Fruit fly (Drosophila melanogaster) whole organism, embryonic: ENCODE data around the gene 7B2.

Experiments
- CG10565 ChIP-seq: fragments of 200-800 bp; sonication (Bioruptor generic); optimal IDR thresholded peaks from 3 replicates; lab custom pipeline; 2016; ENCODE audit warnings: missing biosample characterization, mild to moderate bottlenecking, missing genetic modification characterization
- CG15601 ChIP-seq: fragments of 200-800 bp; sonication (Bioruptor generic); optimal IDR thresholded peaks from 3 replicates; lab custom pipeline; 2019; ENCODE audit warnings: missing biosample characterization, mild to moderate bottlenecking, missing genetic modification characterization, moderate library complexity
- CG17361 ChIP-seq: fragments of 200-800 bp; sonication (Bioruptor generic); IDR thresholded peaks from 3 replicates; pipeline ENCODE4 v1.3.6; 2022; ENCODE audit warnings: missing biosample characterization, missing genetic modification characterization
- CG31224 ChIP-seq: fragments of 200-800 bp; sonication (Bioruptor generic); IDR thresholded peaks from 2 replicates; pipeline ENCODE4 v1.3.6; 2022; ENCODE audit warnings: missing biosample characterization, missing genetic modification characterization
- CG7839 ChIP-seq: fragments of 200-800 bp; sonication (Bioruptor generic); optimal IDR thresholded peaks from 3 replicates; lab custom pipeline; 2018; ENCODE audit warnings: missing biosample characterization, mild to moderate bottlenecking, missing genetic modification characterization, moderate library complexity
- Sin3A ChIP-seq: fragments of >200 bp; optimal IDR thresholded peaks from 2 replicates; lab custom pipeline; 2018
- insv ChIP-seq, 2 experiments: fragments of 200-800 bp; sonication (Bioruptor generic); optimal IDR thresholded peaks; 3 replicates each; lab custom pipeline; 2016 to 2018; ENCODE audit warnings: missing biosample characterization in 2 of 2, missing genetic modification characterization in 2 of 2
- pan ChIP-seq, 4 experiments: fragments of >200 bp in 3 of 4; fragments of 200-800 bp in 1 of 4; sonication (Bioruptor generic) in 1 of 4; optimal IDR thresholded peaks in 3 of 4; IDR thresholded peaks in 1 of 4; 2 replicates each; pipeline versions ENCODE4 v1.3.6 to Lab custom; 2017 to 2022; ENCODE audit warnings: missing biosample characterization in 2 of 4, missing genetic modification characterization in 2 of 4, mixed read lengths in 1 of 4

- TF ChIP-seq CG31224 (GFP tag; lab: Robert Waterston, UW) = no peak
- TF ChIP-seq Sin3A (lab: Kevin White, UChicago) = no peak
- no peak for TF ChIP-seq pan (optimal IDR thresholded peaks at IDR 0.05; lab: Kevin White, UChicago)
- no peak for TF ChIP-seq pan (GFP tag; optimal IDR thresholded peaks at IDR 0.05 in 1 of 2, IDR thresholded peaks at IDR 0.05 in 1 of 2)
- TF ChIP-seq CG17361 (GFP tag; lab: Robert Waterston, UW) = no peak
- no peak for TF ChIP-seq insv (GFP tag; optimal IDR thresholded peaks at IDR 0.05; lab: Kevin White, UChicago)
- no peak for TF ChIP-seq CG7839
- TF ChIP-seq CG10565 (GFP tag; lab: Kevin White, UChicago) = no peak
- TF ChIP-seq CG15601 (tag; lab: Kevin White, UChicago) = no peak
These were observed 13.2 kb upstream of the 7B2 start for dm6 chr3R:5363412-5363811.
